Fruit fly (Drosophila melanogaster) whole organism, embryonic: ENCODE data around the gene CG42671.

Source experiments
- CG11398 ChIP-seq: fragments of 200-800 bp; sonication (Bioruptor generic); optimal IDR thresholded peaks from 2 replicates; lab custom pipeline; 2016; ENCODE audit warnings: missing biosample characterization, missing genetic modification characterization
- CG12155 ChIP-seq: fragments of 200-800 bp; sonication (Bioruptor generic); optimal IDR thresholded peaks from 3 replicates; lab custom pipeline; 2016; ENCODE audit warnings: missing biosample characterization, missing genetic modification characterization
- CG15696 ChIP-seq: fragments of 200-800 bp; sonication (Bioruptor generic); optimal IDR thresholded peaks from 2 replicates; lab custom pipeline; 2019; ENCODE audit warnings: missing biosample characterization, mild to moderate bottlenecking, missing genetic modification characterization, moderate library complexity
- CG1603 ChIP-seq: fragments of 200-800 bp; sonication (Bioruptor generic); optimal IDR thresholded peaks from 2 replicates; lab custom pipeline; 2019; ENCODE audit warnings: missing biosample characterization, mild to moderate bottlenecking, missing genetic modification characterization, moderate library complexity
- CG17361 ChIP-seq: fragments of 200-800 bp; sonication (Bioruptor generic); IDR thresholded peaks from 3 replicates; pipeline ENCODE4 v1.3.6; 2022; ENCODE audit warnings: missing biosample characterization, missing genetic modification characterization
- CG17829 ChIP-seq: fragments of 200-800 bp; optimal IDR thresholded peaks from 2 replicates; lab custom pipeline; 2019; ENCODE audit warnings: missing biosample characterization, mild to moderate bottlenecking, missing genetic modification characterization, moderate library complexity
- CG18619 ChIP-seq: fragments of 200-800 bp; sonication (Bioruptor generic); optimal IDR thresholded peaks from 3 replicates; lab custom pipeline; 2017; ENCODE audit warnings: missing biosample characterization, mild to moderate bottlenecking, missing genetic modification characterization
- CG2199 ChIP-seq: fragments of 200-800 bp; sonication (Bioruptor generic); IDR thresholded peaks from 3 replicates; pipeline ENCODE4 v1.3.6; 2022; ENCODE audit warnings: missing biosample characterization, missing genetic modification characterization
- CG2712 ChIP-seq: fragments of 200-800 bp; optimal IDR thresholded peaks from 3 replicates; lab custom pipeline; 2019; ENCODE audit warnings: missing biosample characterization, mild to moderate bottlenecking, missing genetic modification characterization, moderate library complexity
- CG34422 ChIP-seq: fragments of 200-800 bp; sonication (Bioruptor generic); IDR thresholded peaks from 3 replicates; pipeline ENCODE4 v1.3.6; 2022; ENCODE audit warnings: missing biosample characterization, missing genetic modification characterization
- CG4404 ChIP-seq: fragments of 200-800 bp; sonication (Bioruptor generic); IDR thresholded peaks from 2 replicates; pipeline ENCODE4 v1.3.6; 2022; ENCODE audit warnings: missing biosample characterization, missing genetic modification characterization
- CG4617 ChIP-seq: fragments of 200-800 bp; sonication (Bioruptor generic); optimal IDR thresholded peaks from 3 replicates; lab custom pipeline; 2016; ENCODE audit warnings: missing biosample characterization, missing genetic modification characterization, borderline replicate concordance
- CG4707 ChIP-seq: fragments of 200-800 bp; sonication (Bioruptor generic); optimal IDR thresholded peaks from 2 replicates; lab custom pipeline; 2018; ENCODE audit warnings: missing biosample characterization, mild to moderate bottlenecking, missing genetic modification characterization, moderate library complexity
- CG4854 ChIP-seq: fragments of 200-800 bp; sonication (Bioruptor generic); optimal IDR thresholded peaks from 2 replicates; lab custom pipeline; 2016; ENCODE audit warnings: missing biosample characterization, missing genetic modification characterization, inconsistent platforms
- CG5245 ChIP-seq: fragments of 200-800 bp; sonication (Bioruptor generic); optimal IDR thresholded peaks from 3 replicates; lab custom pipeline; 2016; ENCODE audit warnings: missing biosample characterization, missing genetic modification characterization
- CG5953 ChIP-seq: fragments of 200-800 bp; sonication (Bioruptor generic); IDR thresholded peaks from 2 replicates; pipeline ENCODE4 v1.3.6; 2022; ENCODE audit warnings: missing biosample characterization, missing genetic modification characterization
- CG6272 ChIP-seq: fragments of 200-800 bp; sonication (Bioruptor generic); IDR thresholded peaks from 2 replicates; pipeline ENCODE4 v1.3.6; 2022; ENCODE audit warnings: missing biosample characterization, missing genetic modification characterization
- CG6654 ChIP-seq: fragments of 200-800 bp; sonication (Bioruptor generic); optimal IDR thresholded peaks from 2 replicates; lab custom pipeline; 2017; ENCODE audit warnings: missing biosample characterization, mild to moderate bottlenecking, missing genetic modification characterization
- CG6689 ChIP-seq: fragments of 200-800 bp; sonication (Bioruptor generic); IDR thresholded peaks from 2 replicates; pipeline ENCODE4 v1.3.6; 2022; ENCODE audit warnings: missing biosample characterization, missing genetic modification characterization
- CG7271 ChIP-seq: fragments of 200-800 bp; sonication (Bioruptor generic); optimal IDR thresholded peaks from 2 replicates; lab custom pipeline; 2018; ENCODE audit warnings: missing biosample characterization, mild to moderate bottlenecking, missing genetic modification characterization, moderate library complexity
- CG8478 ChIP-seq: fragments of >200 bp; optimal IDR thresholded peaks from 2 replicates; lab custom pipeline; 2018
- D ChIP-seq, 2 experiments: fragments of 200-800 bp in 1 of 2; fragments of >200 bp in 1 of 2; sonication (Bioruptor generic) in 1 of 2; optimal IDR thresholded peaks; 2 replicates in 1 of 2; 3 replicates in 1 of 2; lab custom pipeline; 2017; ENCODE audit warnings: mild to moderate bottlenecking in 1 of 2, missing biosample characterization in 1 of 2, missing genetic modification characterization in 1 of 2, missing genetic modification reagents in 1 of 2
- Ets65A ChIP-seq: fragments of 200-800 bp; sonication (Bioruptor generic); peaks from one replicate; lab custom pipeline; 2016; ENCODE audit warnings: missing biosample characterization, missing genetic modification characterization
- Fer2 ChIP-seq: fragments of 200-800 bp; sonication (Bioruptor generic); optimal IDR thresholded peaks from 2 replicates; lab custom pipeline; 2018; ENCODE audit warnings: missing biosample characterization, mild to moderate bottlenecking, missing genetic modification characterization, moderate library complexity
- HmgD ChIP-seq: fragments of 200-800 bp; sonication (Bioruptor generic); optimal IDR thresholded peaks from 3 replicates; lab custom pipeline; 2016; ENCODE audit warnings: missing biosample characterization, missing genetic modification characterization
- Hmx ChIP-seq: fragments of 200-800 bp; sonication (Bioruptor generic); optimal IDR thresholded peaks from 2 replicates; lab custom pipeline; 2016; ENCODE audit warnings: missing biosample characterization, missing genetic modification characterization
- Lim3 ChIP-seq: fragments of 200-800 bp; sonication (Bioruptor generic); IDR thresholded peaks from 2 replicates; pipeline ENCODE4 v1.3.6; 2022; ENCODE audit warnings: missing biosample characterization, missing genetic modification characterization
- NC2β ChIP-seq: fragments of 200-800 bp; sonication (Bioruptor generic); optimal IDR thresholded peaks from 2 replicates; lab custom pipeline; 2016; ENCODE audit warnings: missing biosample characterization, missing genetic modification characterization
- Nf-YA ChIP-seq: fragments of 200-800 bp; sonication (Bioruptor generic); IDR thresholded peaks from 2 replicates; pipeline ENCODE4 v1.3.6; 2022; ENCODE audit warnings: missing biosample characterization, missing genetic modification characterization
- Opbp ChIP-seq: fragments of 200-800 bp; sonication (Bioruptor generic); IDR thresholded peaks from 3 replicates; pipeline ENCODE4 v1.3.6; 2022; ENCODE audit warnings: missing biosample characterization, missing genetic modification characterization; ENCODE audit not compliant: partially characterized antibody
- PHDP ChIP-seq: fragments of 200-800 bp; sonication (Bioruptor generic); optimal IDR thresholded peaks from 3 replicates; lab custom pipeline; 2018; ENCODE audit warnings: missing biosample characterization, mild to moderate bottlenecking, missing genetic modification characterization, moderate library complexity
- Six4 ChIP-seq: fragments of 200-800 bp; sonication (Bioruptor generic); optimal IDR thresholded peaks from 2 replicates; lab custom pipeline; 2016; ENCODE audit warnings: missing biosample characterization, missing genetic modification characterization
- Sry-δ ChIP-seq: fragments of 200-800 bp; sonication (Bioruptor generic); optimal IDR thresholded peaks from 2 replicates; lab custom pipeline; 2016; ENCODE audit warnings: missing biosample characterization, missing genetic modification characterization
- ab ChIP-seq: fragments of 200-800 bp; sonication (Bioruptor generic); optimal IDR thresholded peaks from 2 replicates; lab custom pipeline; 2016; ENCODE audit warnings: missing biosample characterization, missing genetic modification characterization
- br ChIP-seq: fragments of >200 bp; optimal IDR thresholded peaks from 2 replicates; lab custom pipeline; 2017
- ci ChIP-seq: fragments of 200-800 bp; sonication (Bioruptor generic); IDR thresholded peaks from 3 replicates; pipeline ENCODE4 v1.3.6; 2022; ENCODE audit warnings: missing biosample characterization, missing genetic modification characterization
- croc ChIP-seq: fragments of 200-800 bp; sonication (Bioruptor generic); conservative IDR thresholded peaks from 3 replicates; pipeline ENCODE4 v1.3.6; 2022; ENCODE audit warnings: missing biosample characterization, missing genetic modification characterization
- dmrt11E ChIP-seq: fragments of 200-800 bp; sonication (Bioruptor generic); optimal IDR thresholded peaks from 3 replicates; lab custom pipeline; 2018; ENCODE audit warnings: missing biosample characterization, mild to moderate bottlenecking, missing genetic modification characterization, moderate library complexity
- fd3F ChIP-seq: fragments of 200-800 bp; sonication (Bioruptor generic); optimal IDR thresholded peaks from 2 replicates; lab custom pipeline; 2018; ENCODE audit warnings: missing biosample characterization, mild to moderate bottlenecking, missing genetic modification characterization, moderate library complexity
- ind ChIP-seq: fragments of 200-800 bp; sonication (Bioruptor generic); optimal IDR thresholded peaks from 3 replicates; lab custom pipeline; 2016; ENCODE audit warnings: missing biosample characterization, missing genetic modification characterization
- klu ChIP-seq: fragments of 200-800 bp; sonication (Bioruptor generic); IDR thresholded peaks from 2 replicates; pipeline ENCODE4 v1.3.6; 2022; ENCODE audit warnings: missing biosample characterization, missing genetic modification characterization
- lmd ChIP-seq: fragments of 200-800 bp; sonication (Bioruptor generic); IDR thresholded peaks from 2 replicates; pipeline ENCODE4 v1.3.6; 2022; ENCODE audit warnings: missing biosample characterization, missing genetic modification characterization
- nerfin-1 ChIP-seq: fragments of 200-800 bp; sonication (Bioruptor generic); optimal IDR thresholded peaks from 3 replicates; lab custom pipeline; 2019; ENCODE audit warnings: missing biosample characterization, mild to moderate bottlenecking, missing genetic modification characterization, moderate library complexity
- onecut ChIP-seq: fragments of 200-800 bp; sonication (Bioruptor generic); IDR thresholded peaks from 2 replicates; pipeline ENCODE4 v1.3.6; 2022; ENCODE audit warnings: missing biosample characterization, missing genetic modification characterization
- otp ChIP-seq: fragments of 200-800 bp; sonication (Bioruptor generic); IDR thresholded peaks from 3 replicates; pipeline ENCODE4, ENCODE4 v1.3.6; 2022; ENCODE audit warnings: missing biosample characterization, missing genetic modification characterization
- phol ChIP-seq: fragments of 200-800 bp; sonication (Bioruptor generic); optimal IDR thresholded peaks from 3 replicates; lab custom pipeline; 2018; ENCODE audit warnings: missing biosample characterization, mild to moderate bottlenecking, missing genetic modification characterization, moderate library complexity
- ro ChIP-seq: fragments of 200-800 bp; sonication (Bioruptor generic); IDR thresholded peaks from 2 replicates; pipeline ENCODE4 v1.3.6; 2022; ENCODE audit warnings: missing biosample characterization, missing genetic modification characterization
- vvl ChIP-seq: fragments of 200-800 bp; sonication (Bioruptor generic); IDR thresholded peaks from 2 replicates; pipeline ENCODE4 v1.3.6; 2022; ENCODE audit warnings: missing biosample characterization, missing genetic modification characterization
- z ChIP-seq: fragments of 200-800 bp; sonication (Bioruptor generic); IDR thresholded peaks from 3 replicates; pipeline ENCODE4 v1.3.6; 2022; ENCODE audit warnings: missing biosample characterization, missing genetic modification characterization
- zfh1 ChIP-seq: fragments of 200-800 bp; sonication (Bioruptor generic); IDR thresholded peaks from 3 replicates; pipeline ENCODE4 v1.3.6; 2022; ENCODE audit warnings: missing biosample characterization, missing genetic modification characterization

The CG42671 gene

dm6 chr3L:11215244-11216121, 1.2 kb downstream of the CG42671 start (continued):
- peak; percentile 94 for TF ChIP-seq zfh1
- peak; percentile 82 for TF ChIP-seq CG4404
- peak; percentile 80 for TF ChIP-seq CG5245 (GFP tag; lab: Kevin White, UChicago)
- peak; percentile 52 for TF ChIP-seq CG15696 (tag; lab: Kevin White, UChicago)
- TF ChIP-seq Six4 (GFP tag; lab: Kevin White, UChicago) = peak; percentile 72
- peak; percentile 57; the same call in 2 of the 3 replicates for TF ChIP-seq croc (GFP tag; lab: Robert Waterston, UW)
- TF ChIP-seq fd3F = peak; percentile 76
- peak; percentile 91 for TF ChIP-seq CG1603
- TF ChIP-seq CG8478 (lab: Kevin White, UChicago) = no peak
- 0 out of 2 replicates have a peak, but pooled peaks have one; percentile 34 for TF ChIP-seq Lim3 (GFP tag; lab: Robert Waterston, UW)
- TF ChIP-seq NC2β = peak; percentile 86
- peak; percentile 57 for TF ChIP-seq CG7271 (tag; lab: Kevin White, UChicago)
- TF ChIP-seq CG18619 (GFP tag; lab: Kevin White, UChicago) = peak; percentile 85
- peak; percentile 58 for TF ChIP-seq ab (GFP tag; lab: Kevin White, UChicago)
- no peak for TF ChIP-seq br (lab: Kevin White, UChicago)
- peak; percentile 88 for TF ChIP-seq CG11398 (GFP tag; lab: Kevin White, UChicago)
- TF ChIP-seq phol (tag; lab: Kevin White, UChicago) = peak; percentile 79
- TF ChIP-seq HmgD = peak; percentile 16
- peak; percentile 98 for TF ChIP-seq vvl
- TF ChIP-seq otp (GFP tag; lab: Robert Waterston, UW) = peak; percentile 90
- peak; percentile 86 for TF ChIP-seq CG17829 (tag; lab: Kevin White, UChicago)
- 0 out of 3 replicates have a peak, but pooled peaks have one; percentile 32 for TF ChIP-seq Opbp (GFP tag; lab: Robert Waterston, UW)
- peak; percentile 10; the same call in 1 of the 3 replicates for TF ChIP-seq CG2199 (GFP tag; lab: Robert Waterston, UW)
- TF ChIP-seq CG17361 (GFP tag; lab: Robert Waterston, UW) = peak; percentile 74
- peak; percentile 90 for TF ChIP-seq CG5953 (GFP tag; lab: Robert Waterston, UW)
- TF ChIP-seq dmrt11E = peak; percentile 52
- TF ChIP-seq CG34422 (GFP tag; lab: Robert Waterston, UW) = peak; percentile 92
- peak; percentile 56 for TF ChIP-seq CG6654 (GFP tag; lab: Kevin White, UChicago)
- peak; percentile 71 for TF ChIP-seq CG4707
- TF ChIP-seq Nf-YA (GFP tag; lab: Robert Waterston, UW) = peak; percentile 86
- TF ChIP-seq Ets65A (GFP tag; lab: Kevin White, UChicago) = peak; percentile 97
- peak; percentile 42 for TF ChIP-seq Sry-δ (GFP tag; lab: Kevin White, UChicago)
- peak; percentile 83 for TF ChIP-seq CG12155 (GFP tag; lab: Kevin White, UChicago)
- peak; percentile 73 for TF ChIP-seq z
- TF ChIP-seq CG6689 = peak; percentile 94
- TF ChIP-seq CG4854 (GFP tag; lab: Kevin White, UChicago) = peak; percentile 69
- TF ChIP-seq PHDP (tag; lab: Kevin White, UChicago) = peak; percentile 88
- peak; percentile 82 for TF ChIP-seq ro
- peak; percentile 63 for TF ChIP-seq Hmx (GFP tag; lab: Kevin White, UChicago)
- TF ChIP-seq onecut (GFP tag; lab: Robert Waterston, UW) = peak; percentile 85
- peak; percentile 63 for TF ChIP-seq Fer2 (tag; lab: Kevin White, UChicago)
- TF ChIP-seq ci (GFP tag; lab: Robert Waterston, UW) = peak; percentile 93
- TF ChIP-seq CG4617 = peak; percentile 63
- peak; percentile 83 for TF ChIP-seq CG6272 (GFP tag; lab: Robert Waterston, UW)
- peak; percentile 93 for TF ChIP-seq lmd (GFP tag; lab: Robert Waterston, UW)
- TF ChIP-seq nerfin-1 = peak; percentile 2
- TF ChIP-seq D (optimal IDR thresholded peaks at IDR 0.05; lab: Kevin White, UChicago) = peak; percentile 84
- TF ChIP-seq D (GFP tag; optimal IDR thresholded peaks at IDR 0.05; lab: Kevin White, UChicago) = peak; percentile 65
- TF ChIP-seq ind = peak; percentile 90
- TF ChIP-seq klu = peak; percentile 83
- TF ChIP-seq CG2712 (tag; lab: Kevin White, UChicago) = peak; percentile 89
